Worm (Caenorhabditis elegans) whole organism, L1 larva: Measurements from ENCODE around the gene T08G5.3.

ENCODE experiments used
- ceh-82 ChIP-seq, 3 experiments: fragments of 150-350 bp in 1 of 3; sonication (generic microtip) in 2 of 3; optimal IDR thresholded peaks; 2 replicates each; lab custom pipeline; 2014 to 2017; ENCODE audit warnings: missing biosample characterization in 3 of 3, missing genetic modification characterization in 3 of 3
- dpl-1 ChIP-seq, 3 experiments: fragments of 150-350 bp in 2 of 3; sonication (generic microtip) in 1 of 3; optimal IDR thresholded peaks; 2 replicates each; lab custom pipeline; 2014 to 2017; ENCODE audit warnings: missing biosample characterization in 3 of 3, missing genetic modification characterization in 3 of 3, missing genetic modification reagents in 3 of 3
- efl-3 ChIP-seq: fragments of 200-800 bp; sonication (Bioruptor generic); optimal IDR thresholded peaks from 2 replicates; lab custom pipeline; 2018; ENCODE audit warnings: mild to moderate bottlenecking, missing genetic modification characterization, missing compliant biosample characterization
- grh-1 ChIP-seq: fragments of 200-800 bp; sonication (Bioruptor generic); IDR thresholded peaks from 2 replicates; pipeline ENCODE4 v1.3.6; 2022; ENCODE audit warnings: missing genetic modification reagents, missing genetic modification characterization, missing compliant biosample characterization
- lin-15B ChIP-seq: fragments of 150-350 bp; sonication (generic microtip); optimal IDR thresholded peaks from 3 replicates; lab custom pipeline; 2014; ENCODE audit warnings: missing biosample characterization, missing genetic modification characterization
- nhr-77 ChIP-seq: fragments of 150-350 bp; optimal IDR thresholded peaks from 2 replicates; lab custom pipeline; 2014; ENCODE audit warnings: missing biosample characterization, missing genetic modification characterization
- snpc-4 ChIP-seq: fragments of 150-350 bp; optimal IDR thresholded peaks from 2 replicates; lab custom pipeline; 2014; ENCODE audit warnings: missing biosample characterization, missing genetic modification characterization
- unc-62 ChIP-seq: fragments of 150-350 bp; optimal IDR thresholded peaks from 2 replicates; lab custom pipeline; 2014; ENCODE audit warnings: missing biosample characterization, missing genetic modification reagents, missing genetic modification characterization
- unc-86 ChIP-seq: sonication (generic microtip); optimal IDR thresholded peaks from 2 replicates; lab custom pipeline; 2016; ENCODE audit warnings: missing genetic modification characterization, missing compliant biosample characterization

DNA sequence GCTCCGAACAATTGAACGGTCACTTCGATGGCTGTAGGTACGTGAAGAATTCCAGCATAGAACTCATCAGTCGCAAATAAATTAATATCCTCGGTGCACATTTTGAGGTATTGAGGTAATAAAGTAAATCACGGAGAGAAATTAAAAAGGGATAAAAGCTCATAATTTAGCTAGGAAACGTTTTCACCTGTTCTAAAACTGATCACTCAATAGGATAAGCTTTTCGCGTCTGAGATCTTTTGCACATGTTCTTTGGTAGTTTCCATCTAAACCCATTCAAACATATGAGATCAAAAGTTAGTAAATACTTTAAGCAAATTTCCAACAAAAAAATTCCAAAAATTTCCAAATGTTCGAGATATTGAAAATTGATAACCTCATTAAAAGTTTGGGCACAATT lies 9.8 kb downstream of the T08G5.3 start, which contains the start of gene srh-308:
- TF ChIP-seq nhr-77 (no peak), unc-62 (no peak), ceh-82 (tag; optimal IDR thresholded peaks at IDR 0.05; lab: Kevin White, UChicago) (no peak), lin-15B (tag; lab: Kevin White, UChicago) (no peak), unc-86 (tag; lab: Kevin White, UChicago) (no peak), snpc-4 (tag; lab: Kevin White, UChicago) (no peak), efl-3 (no peak), dpl-1 (GFP tag; optimal IDR thresholded peaks at IDR 0.05; lab: Kevin White, UChicago) (no peak), grh-1 (GFP tag; lab: Robert Waterston, UW) (no peak)
